Fruit fly (Drosophila melanogaster) whole organism, embryonic: ENCODE data around the gene Fibp.

Source experiments
- Blimp-1 ChIP-seq: fragments of 200-800 bp; sonication (Bioruptor generic); optimal IDR thresholded peaks from 3 replicates; lab custom pipeline; 2018; ENCODE audit warnings: missing biosample characterization, missing genetic modification characterization, mild to moderate bottlenecking, moderate library complexity, missing genetic modification reagents
- CG10565 ChIP-seq: fragments of 200-800 bp; sonication (Bioruptor generic); optimal IDR thresholded peaks from 3 replicates; lab custom pipeline; 2016; ENCODE audit warnings: missing biosample characterization, mild to moderate bottlenecking, missing genetic modification characterization
- CG11247 ChIP-seq: fragments of 200-800 bp; sonication (Bioruptor generic); IDR thresholded peaks from 2 replicates; pipeline ENCODE4 v1.3.6; 2022; ENCODE audit warnings: missing biosample characterization, missing genetic modification characterization
- CG11723 ChIP-seq: fragments of 200-800 bp; sonication (Bioruptor generic); optimal IDR thresholded peaks from 2 replicates; lab custom pipeline; 2017; ENCODE audit warnings: missing biosample characterization, mild to moderate bottlenecking, missing genetic modification characterization
- CG15479 ChIP-seq: fragments of 200-800 bp; sonication (Bioruptor generic); optimal IDR thresholded peaks from 3 replicates; lab custom pipeline; 2019; ENCODE audit warnings: missing biosample characterization, mild to moderate bottlenecking, missing genetic modification characterization, moderate library complexity
- CG17612 ChIP-seq: fragments of 200-800 bp; sonication (Bioruptor generic); IDR thresholded peaks from 2 replicates; pipeline ENCODE4 v1.3.6; 2022; ENCODE audit warnings: missing biosample characterization, missing genetic modification characterization
- CG18619 ChIP-seq: fragments of 200-800 bp; sonication (Bioruptor generic); optimal IDR thresholded peaks from 3 replicates; lab custom pipeline; 2017; ENCODE audit warnings: missing biosample characterization, mild to moderate bottlenecking, missing genetic modification characterization
- CG2120 ChIP-seq: fragments of 200-800 bp; sonication (Bioruptor generic); optimal IDR thresholded peaks from 3 replicates; lab custom pipeline; 2016; ENCODE audit warnings: missing biosample characterization, missing genetic modification characterization
- CG2199 ChIP-seq: fragments of 200-800 bp; sonication (Bioruptor generic); IDR thresholded peaks from 3 replicates; pipeline ENCODE4 v1.3.6; 2022; ENCODE audit warnings: missing biosample characterization, missing genetic modification characterization
- CG30431 ChIP-seq: fragments of 200-800 bp; sonication (Bioruptor generic); optimal IDR thresholded peaks from 2 replicates; lab custom pipeline; 2017; ENCODE audit warnings: missing biosample characterization, missing genetic modification characterization
- CG3065 ChIP-seq: fragments of 200-800 bp; sonication (Bioruptor generic); optimal IDR thresholded peaks from 2 replicates; lab custom pipeline; 2016; ENCODE audit warnings: missing biosample characterization, missing genetic modification characterization
- CG32772 ChIP-seq: fragments of 200-800 bp; sonication (Bioruptor generic); IDR thresholded peaks from 2 replicates; pipeline ENCODE4 v1.3.6; 2022; ENCODE audit warnings: missing biosample characterization, missing genetic modification characterization
- CG3995 ChIP-seq: fragments of 200-800 bp; sonication (Bioruptor generic); optimal IDR thresholded peaks from 3 replicates; lab custom pipeline; 2016; ENCODE audit warnings: missing biosample characterization, missing genetic modification characterization
- CG4282 ChIP-seq: fragments of 200-800 bp; sonication (Bioruptor generic); optimal IDR thresholded peaks from 2 replicates; lab custom pipeline; 2016; ENCODE audit warnings: missing biosample characterization, missing genetic modification characterization
- CG4404 ChIP-seq: fragments of 200-800 bp; sonication (Bioruptor generic); IDR thresholded peaks from 2 replicates; pipeline ENCODE4 v1.3.6; 2022; ENCODE audit warnings: missing biosample characterization, missing genetic modification characterization
- CG7987 ChIP-seq: fragments of 200-800 bp; sonication (Bioruptor generic); optimal IDR thresholded peaks from 2 replicates; lab custom pipeline; 2018; ENCODE audit warnings: missing biosample characterization, mild to moderate bottlenecking, missing genetic modification characterization, moderate library complexity
- CG9215 ChIP-seq: fragments of 200-800 bp; sonication (Bioruptor generic); IDR thresholded peaks from 2 replicates; pipeline ENCODE4 v1.3.6; 2022; ENCODE audit warnings: missing biosample characterization, missing genetic modification characterization
- Elba2 ChIP-seq: fragments of 200-800 bp; sonication (Bioruptor generic); optimal IDR thresholded peaks from 3 replicates; lab custom pipeline; 2016; ENCODE audit warnings: missing biosample characterization, missing genetic modification characterization
- MESR4 ChIP-seq: fragments of 200-800 bp; sonication (Bioruptor generic); optimal IDR thresholded peaks from 2 replicates; lab custom pipeline; 2018; ENCODE audit warnings: missing biosample characterization, mild to moderate bottlenecking, missing genetic modification characterization, moderate library complexity
- Neu2 ChIP-seq: fragments of 200-800 bp; sonication (Bioruptor generic); optimal IDR thresholded peaks from 3 replicates; lab custom pipeline; 2016; ENCODE audit warnings: missing biosample characterization, missing genetic modification characterization, borderline replicate concordance
- Six4 ChIP-seq: fragments of 200-800 bp; sonication (Bioruptor generic); optimal IDR thresholded peaks from 2 replicates; lab custom pipeline; 2016; ENCODE audit warnings: missing biosample characterization, missing genetic modification characterization
- Spps ChIP-seq: fragments of 200-800 bp; sonication (Bioruptor generic); optimal IDR thresholded peaks from 2 replicates; lab custom pipeline; 2018; ENCODE audit warnings: missing biosample characterization, mild to moderate bottlenecking, missing genetic modification characterization
- Sry-β ChIP-seq: fragments of 200-800 bp; sonication (Bioruptor generic); optimal IDR thresholded peaks from 2 replicates; lab custom pipeline; 2018; ENCODE audit warnings: missing biosample characterization, mild to moderate bottlenecking, missing genetic modification characterization, moderate library complexity
- Ssrp ChIP-seq: fragments of 200-800 bp; sonication (Bioruptor generic); optimal IDR thresholded peaks from 2 replicates; lab custom pipeline; 2018; ENCODE audit warnings: missing biosample characterization, mild to moderate bottlenecking, missing genetic modification characterization, moderate library complexity
- Xrp1 ChIP-seq: fragments of 200-800 bp; sonication (Bioruptor generic); IDR thresholded peaks from 2 replicates; pipeline ENCODE4 v1.3.6; 2022; ENCODE audit warnings: missing biosample characterization, missing genetic modification characterization
- bcd ChIP-seq: fragments of 200-800 bp; sonication (Bioruptor generic); optimal IDR thresholded peaks from 2 replicates; lab custom pipeline; 2017; ENCODE audit warnings: missing biosample characterization, mild to moderate bottlenecking, missing genetic modification characterization
- ci ChIP-seq: fragments of 200-800 bp; sonication (Bioruptor generic); IDR thresholded peaks from 3 replicates; pipeline ENCODE4 v1.3.6; 2022; ENCODE audit warnings: missing biosample characterization, missing genetic modification characterization
- dan ChIP-seq: fragments of 200-800 bp; sonication (Bioruptor generic); IDR thresholded peaks from 2 replicates; pipeline ENCODE4 v1.3.6; 2022; ENCODE audit warnings: missing biosample characterization, missing genetic modification characterization
- emc ChIP-seq: fragments of 200-800 bp; sonication (Bioruptor generic); optimal IDR thresholded peaks from 2 replicates; lab custom pipeline; 2016; ENCODE audit warnings: missing biosample characterization, missing genetic modification characterization
- fru ChIP-seq: fragments of >200 bp; optimal IDR thresholded peaks from 2 replicates; lab custom pipeline; 2017
- fu2 ChIP-seq: fragments of 200-800 bp; sonication (Bioruptor generic); optimal IDR thresholded peaks from 2 replicates; lab custom pipeline; 2016; ENCODE audit warnings: missing biosample characterization, missing genetic modification characterization
- gcm ChIP-seq: fragments of 200-800 bp; sonication (Bioruptor generic); optimal IDR thresholded peaks from 2 replicates; lab custom pipeline; 2019; ENCODE audit warnings: missing biosample characterization, mild to moderate bottlenecking, missing genetic modification characterization, moderate library complexity
- ham ChIP-seq: fragments of 200-800 bp; sonication (Bioruptor generic); IDR thresholded peaks from 2 replicates; pipeline ENCODE4 v1.3.6; 2022; ENCODE audit warnings: missing biosample characterization, missing genetic modification characterization
- jigr1 ChIP-seq: fragments of 200-800 bp; sonication (Bioruptor generic); IDR thresholded peaks from 3 replicates; pipeline ENCODE4 v1.3.6; 2022; ENCODE audit warnings: missing biosample characterization, missing genetic modification characterization
- jing ChIP-seq: fragments of 200-800 bp; sonication (Bioruptor generic); optimal IDR thresholded peaks from 2 replicates; lab custom pipeline; 2018; ENCODE audit warnings: missing biosample characterization, mild to moderate bottlenecking, missing genetic modification characterization
- kay ChIP-seq: fragments of 200-800 bp; sonication (Bioruptor generic); optimal IDR thresholded peaks from 2 replicates; lab custom pipeline; 2016; ENCODE audit warnings: missing biosample characterization, missing genetic modification characterization
- lola ChIP-seq, 3 experiments: fragments of >200 bp in 2 of 3; fragments of 200-800 bp in 1 of 3; sonication (Bioruptor generic) in 1 of 3; optimal IDR thresholded peaks; 2 replicates each; lab custom pipeline; 2017 to 2019; ENCODE audit warnings: missing biosample characterization in 3 of 3, missing genetic modification characterization in 3 of 3, mild to moderate bottlenecking in 1 of 3, moderate library complexity in 1 of 3
- luna ChIP-seq: fragments of 200-800 bp; sonication (Bioruptor generic); optimal IDR thresholded peaks from 2 replicates; lab custom pipeline; 2016; ENCODE audit warnings: missing biosample characterization, missing genetic modification characterization
- mld ChIP-seq: fragments of 200-800 bp; sonication (Bioruptor generic); IDR thresholded peaks from 3 replicates; pipeline ENCODE4 v1.3.6; 2022; ENCODE audit warnings: missing biosample characterization, missing genetic modification characterization; ENCODE audit not compliant: partially characterized antibody
- pnt ChIP-seq: fragments of 200-800 bp; sonication (Bioruptor generic); optimal IDR thresholded peaks from 3 replicates; lab custom pipeline; 2016; ENCODE audit warnings: missing biosample characterization, missing genetic modification characterization
- prd ChIP-seq, 3 experiments: fragments of >200 bp in 2 of 3; fragments of 200-800 bp in 1 of 3; sonication (Bioruptor generic) in 1 of 3; optimal IDR thresholded peaks in 2 of 3; IDR thresholded peaks in 1 of 3; 2 replicates in 2 of 3; 3 replicates in 1 of 3; pipeline versions ENCODE4 v1.3.6 to Lab custom; 2017 to 2022; ENCODE audit warnings: missing biosample characterization in 1 of 3, missing genetic modification characterization in 1 of 3
- pros ChIP-seq: fragments of 200-800 bp; sonication (Bioruptor generic); optimal IDR thresholded peaks from 3 replicates; lab custom pipeline; 2019; ENCODE audit warnings: missing biosample characterization, mild to moderate bottlenecking, missing genetic modification characterization, moderate library complexity
- repo ChIP-seq: fragments of 200-800 bp; sonication (Bioruptor generic); optimal IDR thresholded peaks from 2 replicates; lab custom pipeline; 2016; ENCODE audit warnings: missing biosample characterization, missing genetic modification characterization
- rib ChIP-seq: fragments of 200-800 bp; sonication (Bioruptor generic); IDR thresholded peaks from 2 replicates; pipeline ENCODE4 v1.3.6; 2022; ENCODE audit warnings: missing biosample characterization, missing genetic modification characterization
- sens ChIP-seq: fragments of 200-800 bp; sonication (Bioruptor generic); peaks from one replicate; lab custom pipeline; 2016; ENCODE audit warnings: missing biosample characterization, missing genetic modification characterization
- tll ChIP-seq, 2 experiments: fragments of 200-800 bp in 1 of 2; fragments of >200 bp in 1 of 2; sonication (Bioruptor generic) in 1 of 2; optimal IDR thresholded peaks; 2 replicates each; lab custom pipeline; 2017 to 2019; ENCODE audit warnings: missing biosample characterization in 2 of 2, missing genetic modification characterization in 2 of 2, mild to moderate bottlenecking in 1 of 2, moderate library complexity in 1 of 2
- trh ChIP-seq: fragments of 200-800 bp; sonication (Bioruptor generic); optimal IDR thresholded peaks from 2 replicates; lab custom pipeline; 2016; ENCODE audit warnings: missing biosample characterization, missing genetic modification characterization
- vvl ChIP-seq: fragments of 200-800 bp; sonication (Bioruptor generic); IDR thresholded peaks from 2 replicates; pipeline ENCODE4 v1.3.6; 2022; ENCODE audit warnings: missing biosample characterization, missing genetic modification characterization
- wek ChIP-seq: fragments of 200-800 bp; sonication (Bioruptor generic); optimal IDR thresholded peaks from 3 replicates; lab custom pipeline; 2018; ENCODE audit warnings: missing biosample characterization, mild to moderate bottlenecking, missing genetic modification characterization, moderate library complexity

Fibp gene

dm6 chr3L:19817807-19818531 is at the start of gene Fibp, which contains the start of gene Deaf1:
Gene Fibp (minus strand): TSS chr3L:19817967.
Gene Deaf1 (plus strand): TSS chr3L:19818174.
- TF ChIP-seq pros (GFP tag; lab: Kevin White, UChicago) (no peak), Six4 (GFP tag; lab: Kevin White, UChicago) (peak; percentile 60), vvl (peak; percentile 57; the same call in 1 of the 2 replicates), CG9215 (GFP tag; lab: Robert Waterston, UW) (peak; percentile 75), trh (GFP tag; lab: Kevin White, UChicago) (peak; percentile 57), CG11723 (GFP tag; lab: Kevin White, UChicago) (no peak), tll (GFP tag; optimal IDR thresholded peaks at IDR 0.05; lab: Kevin White, UChicago) (peak in 1 of 2 experiments; percentile 12), repo (GFP tag; lab: Kevin White, UChicago) (peak; percentile 51), CG10565 (GFP tag; lab: Kevin White, UChicago) (no peak), Blimp-1 (GFP tag; lab: Kevin White, UChicago) (peak; percentile 53), pnt (GFP tag; lab: Kevin White, UChicago) (peak; percentile 80), Neu2 (GFP tag; lab: Kevin White, UChicago) (peak; percentile 21), ham (GFP tag; lab: Robert Waterston, UW) (no peak), Sry-β (GFP tag; lab: Kevin White, UChicago) (peak; percentile 38), CG4282 (GFP tag; lab: Kevin White, UChicago) (peak; percentile 39), CG32772 (GFP tag; lab: Robert Waterston, UW) (peak; percentile 43; the same call in 1 of the 2 replicates), ci (GFP tag; lab: Robert Waterston, UW) (peak; percentile 34; the same call in 1 of the 3 replicates), mld (GFP tag; lab: Robert Waterston, UW) (peak; percentile 97), emc (GFP tag; lab: Kevin White, UChicago) (peak; percentile 26), jing (no peak), CG2199 (GFP tag; lab: Robert Waterston, UW) (no peak; the same call in 2 of the 3 replicates), Spps (tag; lab: Kevin White, UChicago) (no peak), CG17612 (GFP tag; lab: Robert Waterston, UW) (no peak), fru (lab: Kevin White, UChicago) (no peak), kay (GFP tag; lab: Kevin White, UChicago) (peak; percentile 66), luna (peak; percentile 25), CG7987 (GFP tag; lab: Kevin White, UChicago) (peak; percentile 8), wek (no peak), sens (GFP tag; lab: Kevin White, UChicago) (peak; percentile 94), CG11247 (GFP tag; lab: Robert Waterston, UW) (peak; percentile 58; the same call in 1 of the 2 replicates), jigr1 (GFP tag; lab: Robert Waterston, UW) (0 out of 3 replicates have a peak, but pooled peaks have one; percentile 47), MESR4 (peak; percentile 82), Xrp1 (GFP tag; lab: Robert Waterston, UW) (peak; percentile 61; the same call in 1 of the 2 replicates), Ssrp (peak; percentile 78), CG3995 (GFP tag; lab: Kevin White, UChicago) (peak; percentile 50), rib (no peak), CG18619 (GFP tag; lab: Kevin White, UChicago) (peak; percentile 61), prd (optimal IDR thresholded peaks at IDR 0.05; lab: Kevin White, UChicago) (no peak), prd (GFP tag; IDR thresholded peaks at IDR 0.05; lab: Robert Waterston, UW) (peak; percentile 70), gcm (GFP tag; lab: Kevin White, UChicago) (peak; percentile 45), dan (no peak), bcd (GFP tag; lab: Kevin White, UChicago) (peak; percentile 68), CG2120 (GFP tag; lab: Kevin White, UChicago) (peak; percentile 90), CG15479 (GFP tag; lab: Kevin White, UChicago) (no peak), Elba2 (GFP tag; lab: Kevin White, UChicago) (peak; percentile 95), lola (GFP tag; optimal IDR thresholded peaks at IDR 0.05; lab: Kevin White, UChicago) (peak in 1 of 3 experiments; percentile 82), CG3065 (GFP tag; lab: Kevin White, UChicago) (peak; percentile 48), fu2 (GFP tag; lab: Kevin White, UChicago) (peak; percentile 88), CG4404 (GFP tag; lab: Robert Waterston, UW) (peak; percentile 49; the same call in 1 of the 2 replicates), CG30431 (peak; percentile 46)
